Worm (Caenorhabditis elegans): ENCODE measurements around the gene srx-41.

- no peak for TF ChIP-seq ceh-9 (tag; optimal IDR thresholded peaks at IDR 0.05)
- TF ChIP-seq eor-1 (tag; optimal IDR thresholded peaks at IDR 0.05), result no peak
- no peak for TF ChIP-seq mdl-1 (tag; optimal IDR thresholded peaks at IDR 0.05)
- no peak for TF ChIP-seq nhr-11 (tag; optimal IDR thresholded peaks at IDR 0.05)
- no peak for TF ChIP-seq lin-15B (tag; optimal IDR thresholded peaks at IDR 0.05)
- no peak for TF ChIP-seq nhr-12 (tag; optimal IDR thresholded peaks at IDR 0.05)
- TF ChIP-seq lin-39 (tag; optimal IDR thresholded peaks at IDR 0.05), result no peak
- TF ChIP-seq ZK546.5 (tag; optimal IDR thresholded peaks at IDR 0.05), result no peak
- TF ChIP-seq nhr-237 (tag; optimal IDR thresholded peaks at IDR 0.05), result no peak
- TF ChIP-seq pqm-1 (tag; optimal IDR thresholded peaks at IDR 0.05), result no peak
- TF ChIP-seq unc-39 (tag; optimal IDR thresholded peaks at IDR 0.05), result no peak
- no peak for TF ChIP-seq ama-1 (optimal IDR thresholded peaks at IDR 0.05)
These were observed 30.6 kb downstream of the srx-41 start for ce11 chrV:3606391-3606790.

Measured in whole organism, L3 larva.